Worm (Caenorhabditis elegans) whole organism, L4 larva: Measurements from ENCODE around the gene T01G6.10.
A peak's percentile ranks its signal among the peaks of the same experiment; 100 is the strongest.

Experiments
- D1046.2 ChIP-seq: fragments of 200-800 bp; sonication (Bioruptor generic); IDR thresholded peaks from 2 replicates; pipeline ENCODE4 v1.3.6; 2022; ENCODE audit warnings: missing genetic modification characterization, missing compliant biosample characterization
- F26F4.8 ChIP-seq: fragments of 200-800 bp; sonication (Bioruptor generic); conservative IDR thresholded peaks from 2 replicates; pipeline ENCODE4 v1.3.6; 2022; ENCODE audit warnings: missing genetic modification characterization, missing compliant biosample characterization
- F44E2.7 ChIP-seq: fragments of 200-800 bp; sonication (Bioruptor generic); IDR thresholded peaks from 2 replicates; pipeline ENCODE4 v2.1.2; 2022; ENCODE audit warnings: missing genetic modification characterization, missing compliant biosample characterization
- F49E8.2 ChIP-seq: sonication (generic microtip); optimal IDR thresholded peaks from 2 replicates; lab custom pipeline; 2016; ENCODE audit warnings: missing compliant biosample characterization, mild to moderate bottlenecking, missing genetic modification characterization, borderline replicate concordance
- T20F7.1 ChIP-seq: fragments of 200-800 bp; sonication (Bioruptor generic); optimal IDR thresholded peaks from 2 replicates; lab custom pipeline; 2018; ENCODE audit warnings: mild to moderate bottlenecking, missing genetic modification characterization, missing compliant biosample characterization
- Y48G9A.11 ChIP-seq: fragments of 200-800 bp; sonication (Bioruptor generic); IDR thresholded peaks from 2 replicates; pipeline ENCODE4 v1.3.6; 2022; ENCODE audit warnings: missing genetic modification reagents, missing genetic modification characterization, missing compliant biosample characterization
- ZK546.5 ChIP-seq, 2 experiments: sonication (generic microtip); optimal IDR thresholded peaks; 2 replicates each; lab custom pipeline; 2017; ENCODE audit warnings: missing biosample characterization in 2 of 2, missing genetic modification characterization in 2 of 2
- aha-1 ChIP-seq: fragments of 150-350 bp; peaks from one replicate; lab custom pipeline; 2014; ENCODE audit warnings: missing biosample characterization, missing genetic modification characterization
- attf-4 ChIP-seq: sonication (generic microtip); optimal IDR thresholded peaks from 3 replicates; lab custom pipeline; 2017; ENCODE audit warnings: missing biosample characterization, missing genetic modification characterization
- ceh-32 ChIP-seq: sonication (generic microtip); optimal IDR thresholded peaks from 2 replicates; lab custom pipeline; 2016; ENCODE audit warnings: mild to moderate bottlenecking, missing genetic modification characterization, missing compliant biosample characterization; ENCODE audit not compliant: poor library complexity
- ceh-62 ChIP-seq: sonication (generic microtip); optimal IDR thresholded peaks from 2 replicates; lab custom pipeline; 2017; ENCODE audit warnings: missing biosample characterization, missing genetic modification characterization
- ctbp-1 ChIP-seq: fragments of 200-800 bp; sonication (Bioruptor generic); IDR thresholded peaks from 2 replicates; pipeline ENCODE4 v1.3.6; 2022; ENCODE audit warnings: missing genetic modification reagents, missing genetic modification characterization, missing compliant biosample characterization
- daf-16 ChIP-seq, 3 experiments: sonication (generic microtip); optimal IDR thresholded peaks; 2 replicates each; lab custom pipeline; 2016 to 2017; ENCODE audit warnings: missing genetic modification characterization in 3 of 3, missing genetic modification reagents in 3 of 3, mild to moderate bottlenecking in 2 of 3, missing compliant biosample characterization in 2 of 3, missing biosample characterization in 1 of 3, moderate library complexity in 1 of 3
- daf-8 ChIP-seq: fragments of 200-800 bp; sonication (Bioruptor generic); IDR thresholded peaks from 2 replicates; pipeline ENCODE4 v1.3.6; 2022; ENCODE audit warnings: missing genetic modification characterization, missing compliant biosample characterization
- dmd-6 ChIP-seq: fragments of 200-800 bp; sonication (Bioruptor generic); IDR thresholded peaks from 2 replicates; pipeline ENCODE4 v1.3.6; 2022; ENCODE audit warnings: missing genetic modification reagents, missing genetic modification characterization, missing compliant biosample characterization
- dmd-8 ChIP-seq: fragments of 200-800 bp; sonication (Bioruptor generic); IDR thresholded peaks from 2 replicates; pipeline ENCODE4 v1.3.6; 2022; ENCODE audit warnings: missing genetic modification characterization, missing compliant biosample characterization
- dmd-9 ChIP-seq: fragments of 200-800 bp; sonication (Bioruptor generic); IDR thresholded peaks from 2 replicates; pipeline ENCODE4 v1.3.6; 2022; ENCODE audit warnings: missing genetic modification reagents, missing genetic modification characterization, missing compliant biosample characterization
- dpl-1 ChIP-seq: fragments of 150-350 bp; optimal IDR thresholded peaks from 2 replicates; lab custom pipeline; 2014; ENCODE audit warnings: missing biosample characterization, missing genetic modification reagents, missing genetic modification characterization
- duxl-1 ChIP-seq: sonication (generic microtip); optimal IDR thresholded peaks from 2 replicates; lab custom pipeline; 2016; ENCODE audit warnings: mild to moderate bottlenecking, missing genetic modification characterization, moderate library complexity, missing compliant biosample characterization; ENCODE audit not compliant: poor library complexity
- dve-1 ChIP-seq: sonication (generic microtip); optimal IDR thresholded peaks from 2 replicates; lab custom pipeline; 2017; ENCODE audit warnings: antibody characterized with exemption, mild to moderate bottlenecking, missing genetic modification characterization, missing compliant biosample characterization; ENCODE audit not compliant: insufficient read depth
- egl-27 ChIP-seq: sonication (generic microtip); optimal IDR thresholded peaks from 3 replicates; lab custom pipeline; 2017; ENCODE audit warnings: missing biosample characterization, missing genetic modification reagents, missing genetic modification characterization
- egl-43 ChIP-seq: fragments of 200-800 bp; sonication (Bioruptor generic); IDR thresholded peaks from 2 replicates; pipeline ENCODE4 v1.3.6; 2022; ENCODE audit warnings: missing genetic modification reagents, missing genetic modification characterization, missing compliant biosample characterization
- gei-8 ChIP-seq: fragments of 200-800 bp; sonication (Bioruptor generic); optimal IDR thresholded peaks from 2 replicates; lab custom pipeline; 2018; ENCODE audit warnings: mild to moderate bottlenecking, missing genetic modification characterization, missing compliant biosample characterization
- hif-1 ChIP-seq, 2 experiments: sonication (generic microtip); optimal IDR thresholded peaks; 2 replicates each; lab custom pipeline; 2016 to 2017; ENCODE audit warnings: missing compliant biosample characterization in 2 of 2, missing genetic modification characterization in 2 of 2, missing genetic modification reagents in 2 of 2, missing genotype in 2 of 2, mild to moderate bottlenecking in 1 of 2
- hlh-30 ChIP-seq: sonication (generic microtip); optimal IDR thresholded peaks from 2 replicates; lab custom pipeline; 2017; ENCODE audit warnings: antibody characterized with exemption, mild to moderate bottlenecking, missing genetic modification characterization, missing compliant biosample characterization; ENCODE audit not compliant: insufficient read depth
- jun-1 ChIP-seq: fragments of 150-350 bp; optimal IDR thresholded peaks from 2 replicates; lab custom pipeline; 2014; ENCODE audit warnings: missing biosample characterization, missing genetic modification reagents, missing genetic modification characterization
- lin-1 ChIP-seq: fragments of 200-800 bp; sonication (Bioruptor generic); IDR thresholded peaks from 2 replicates; pipeline ENCODE4 v1.3.6; 2022; ENCODE audit warnings: missing genetic modification reagents, missing genetic modification characterization, missing compliant biosample characterization
- lin-15B ChIP-seq: fragments of 150-350 bp; sonication (generic microtip); optimal IDR thresholded peaks from 3 replicates; lab custom pipeline; 2014; ENCODE audit warnings: missing biosample characterization, missing genetic modification characterization
- mdt-29 ChIP-seq: fragments of 200-800 bp; sonication (Bioruptor generic); IDR thresholded peaks from 2 replicates; pipeline ENCODE4 v1.3.6; 2022; ENCODE audit warnings: missing genetic modification reagents, missing genetic modification characterization, missing compliant biosample characterization
- mep-1 ChIP-seq: fragments of 150-350 bp; sonication (generic microtip); optimal IDR thresholded peaks from 3 replicates; lab custom pipeline; 2014; ENCODE audit warnings: missing biosample characterization, missing genetic modification characterization
- mes-2 ChIP-seq: sonication (generic microtip); optimal IDR thresholded peaks from 2 replicates; lab custom pipeline; 2016; ENCODE audit warnings: missing genotype, mild to moderate bottlenecking, missing genetic modification characterization, missing compliant biosample characterization; ENCODE audit not compliant: poor library complexity, severe bottlenecking
- mxl-3 ChIP-seq: fragments of 200-800 bp; sonication (Bioruptor generic); optimal IDR thresholded peaks from 2 replicates; lab custom pipeline; 2018; ENCODE audit warnings: mild to moderate bottlenecking, missing genetic modification characterization, missing compliant biosample characterization
- nhr-102 ChIP-seq: sonication (generic microtip); optimal IDR thresholded peaks from 2 replicates; lab custom pipeline; 2016; ENCODE audit warnings: mild to moderate bottlenecking, missing genetic modification characterization, moderate library complexity, missing compliant biosample characterization
- nhr-11 ChIP-seq: fragments of 150-350 bp; optimal IDR thresholded peaks from 2 replicates; lab custom pipeline; 2014; ENCODE audit warnings: missing biosample characterization, missing genetic modification characterization
- nhr-28 ChIP-seq: fragments of 150-350 bp; optimal IDR thresholded peaks from 2 replicates; lab custom pipeline; 2014; ENCODE audit warnings: missing biosample characterization, missing genetic modification characterization
- nhr-41 ChIP-seq: fragments of 200-800 bp; sonication (Bioruptor generic); IDR thresholded peaks from 2 replicates; pipeline ENCODE4 v1.3.6; 2022; ENCODE audit warnings: missing genetic modification reagents, missing genetic modification characterization, missing compliant biosample characterization
- nhr-42 ChIP-seq: fragments of 200-800 bp; sonication (Bioruptor generic); IDR thresholded peaks from 2 replicates; pipeline ENCODE4 v1.3.6; 2022; ENCODE audit warnings: missing genetic modification characterization, missing compliant biosample characterization
- nhr-48 ChIP-seq: sonication (generic microtip); optimal IDR thresholded peaks from 2 replicates; lab custom pipeline; 2016; ENCODE audit warnings: mild to moderate bottlenecking, missing genetic modification characterization, missing compliant biosample characterization
- pha-4 ChIP-seq, 2 experiments: fragments of 150-350 bp in 1 of 2; fragments of 200-800 bp in 1 of 2; sonication (Bioruptor generic) in 1 of 2; IDR thresholded peaks in 1 of 2; optimal IDR thresholded peaks in 1 of 2; 2 replicates each; pipeline versions ENCODE4 v1.3.6 to Lab custom; 2014 to 2022; ENCODE audit warnings: missing genetic modification characterization in 2 of 2, missing genetic modification reagents in 2 of 2, missing biosample characterization in 1 of 2, missing compliant biosample characterization in 1 of 2
- php-3 ChIP-seq: fragments of 200-800 bp; sonication (Bioruptor generic); IDR thresholded peaks from 2 replicates; pipeline ENCODE4 v1.3.6; 2022; ENCODE audit warnings: missing genetic modification reagents, missing genetic modification characterization, missing compliant biosample characterization
- set-16 ChIP-seq: fragments of 200-800 bp; sonication (Bioruptor generic); IDR thresholded peaks from 2 replicates; pipeline ENCODE4 v1.3.6; 2022; ENCODE audit warnings: missing genetic modification reagents, missing genetic modification characterization, missing compliant biosample characterization
- skn-1 ChIP-seq: fragments of 150-350 bp; optimal IDR thresholded peaks from 2 replicates; lab custom pipeline; 2014; ENCODE audit warnings: missing biosample characterization, missing genetic modification characterization
- snpc-1.2 ChIP-seq: fragments of 200-800 bp; sonication (Bioruptor generic); IDR thresholded peaks from 2 replicates; pipeline ENCODE4 v1.3.6; 2022; ENCODE audit warnings: missing genetic modification reagents, missing genetic modification characterization, missing compliant biosample characterization
- snpc-4 ChIP-seq: fragments of 150-350 bp; optimal IDR thresholded peaks from 2 replicates; lab custom pipeline; 2014; ENCODE audit warnings: missing biosample characterization, missing genetic modification characterization
- spr-1 ChIP-seq: sonication (generic microtip); optimal IDR thresholded peaks from 2 replicates; lab custom pipeline; 2016; ENCODE audit warnings: mild to moderate bottlenecking, missing genetic modification characterization, missing compliant biosample characterization
- spr-3 ChIP-seq: fragments of 200-800 bp; sonication (Bioruptor generic); optimal IDR thresholded peaks from 2 replicates; lab custom pipeline; 2018; ENCODE audit warnings: mild to moderate bottlenecking, missing genetic modification characterization, missing compliant biosample characterization
- tra-1 ChIP-seq: fragments of 200-800 bp; sonication (Bioruptor generic); IDR thresholded peaks from 2 replicates; pipeline ENCODE4 v1.3.6; 2022; ENCODE audit warnings: missing genetic modification reagents, missing genetic modification characterization, missing compliant biosample characterization
- vab-7 ChIP-seq: fragments of 200-800 bp; sonication (Bioruptor generic); IDR thresholded peaks from 2 replicates; pipeline ENCODE4 v1.3.6; 2022; ENCODE audit warnings: missing genetic modification reagents, missing genetic modification characterization, missing compliant biosample characterization
- zag-1 ChIP-seq: fragments of 150-350 bp; optimal IDR thresholded peaks from 2 replicates; lab custom pipeline; 2014; ENCODE audit warnings: missing biosample characterization, missing genetic modification characterization
- ztf-11 ChIP-seq: fragments of 150-350 bp; optimal IDR thresholded peaks from 2 replicates; lab custom pipeline; 2014; ENCODE audit warnings: missing biosample characterization, missing genetic modification characterization
- ztf-7 ChIP-seq: fragments of 150-350 bp; optimal IDR thresholded peaks from 2 replicates; lab custom pipeline; 2014; ENCODE audit warnings: missing biosample characterization, missing genetic modification characterization

Gene T01G6.10

ce11 chrV:459464-459863 is 43.6 kb downstream of the T01G6.10 start, which contains the start of gene nhr-203:
Gene nhr-203, plus strand, starts transcription at chrV:459795.
- no peak for TF ChIP-seq skn-1
- TF ChIP-seq dmd-8 (GFP tag; lab: Robert Waterston, UW) = no peak
- no peak for TF ChIP-seq F26F4.8 (GFP tag; lab: Robert Waterston, UW)
- TF ChIP-seq ceh-62 (tag; lab: Kevin White, UChicago) = no peak
- TF ChIP-seq dve-1 = peak; percentile 80
- no peak for TF ChIP-seq snpc-1.2 (GFP tag; lab: Robert Waterston, UW)
- no peak for TF ChIP-seq egl-27
- TF ChIP-seq php-3 (GFP tag; lab: Robert Waterston, UW) = peak; percentile 76
- no peak for TF ChIP-seq spr-1 (tag; lab: Kevin White, UChicago)
- no peak for TF ChIP-seq D1046.2 (GFP tag; lab: Robert Waterston, UW)
- no peak for TF ChIP-seq spr-3
- peak; percentile 49 for TF ChIP-seq nhr-48 (tag; lab: Kevin White, UChicago)
- no peak for TF ChIP-seq nhr-41 (GFP tag; lab: Robert Waterston, UW)
- TF ChIP-seq hif-1 (tag; optimal IDR thresholded peaks at IDR 0.05; lab: Kevin White, UChicago) = peak in 1 of 2 experiments; percentile 14
- TF ChIP-seq T20F7.1 = no peak
- TF ChIP-seq dpl-1 (GFP tag; lab: Kevin White, UChicago) = no peak
- no peak for TF ChIP-seq tra-1 (GFP tag; lab: Robert Waterston, UW)
- no peak for TF ChIP-seq F44E2.7
- TF ChIP-seq duxl-1 (tag; lab: Kevin White, UChicago) = no peak
- TF ChIP-seq pha-4 (GFP tag; IDR thresholded peaks at IDR 0.05; lab: Robert Waterston, UW) = no peak
- TF ChIP-seq pha-4 (tag; optimal IDR thresholded peaks at IDR 0.05; lab: Kevin White, UChicago) = no peak
- no peak for TF ChIP-seq daf-8
- no peak for TF ChIP-seq daf-16 (GFP tag; optimal IDR thresholded peaks at IDR 0.05; lab: Kevin White, UChicago)
- TF ChIP-seq daf-16 (tag; optimal IDR thresholded peaks at IDR 0.05; lab: Kevin White, UChicago) = peak; percentile 81
- no peak for TF ChIP-seq gei-8 (GFP tag; lab: Kevin White, UChicago)
- no peak for TF ChIP-seq nhr-11 (tag; lab: Kevin White, UChicago)
- no peak for TF ChIP-seq lin-15B
- peak; percentile 39 for TF ChIP-seq mes-2 (tag; lab: Kevin White, UChicago)
- no peak for TF ChIP-seq ztf-11 (tag; lab: Kevin White, UChicago)
- TF ChIP-seq dmd-9 (GFP tag; lab: Robert Waterston, UW) = no peak
- peak; percentile 60 for TF ChIP-seq hlh-30 (tag; lab: Kevin White, UChicago)
- TF ChIP-seq snpc-4 (tag; lab: Kevin White, UChicago) = no peak
- no peak for TF ChIP-seq ZK546.5 (tag; optimal IDR thresholded peaks at IDR 0.05; lab: Kevin White, UChicago)
- TF ChIP-seq egl-43 = no peak
- TF ChIP-seq Y48G9A.11 (GFP tag; lab: Robert Waterston, UW) = no peak
- TF ChIP-seq ztf-7 (tag; lab: Kevin White, UChicago) = no peak
- TF ChIP-seq dmd-6 (GFP tag; lab: Robert Waterston, UW) = peak; percentile 89
- TF ChIP-seq ceh-32 (tag; lab: Kevin White, UChicago) = no peak
- peak; percentile 99 for TF ChIP-seq nhr-28
- TF ChIP-seq jun-1 (tag; lab: Kevin White, UChicago) = no peak
- TF ChIP-seq mdt-29 = no peak
- TF ChIP-seq nhr-102 = peak; percentile 35
- TF ChIP-seq set-16 (GFP tag; lab: Robert Waterston, UW) = no peak
- no peak for TF ChIP-seq attf-4 (tag; lab: Kevin White, UChicago)
- TF ChIP-seq aha-1 (tag; lab: Kevin White, UChicago) = no peak
- TF ChIP-seq nhr-42 (GFP tag; lab: Robert Waterston, UW) = no peak
- TF ChIP-seq lin-1 (GFP tag; lab: Robert Waterston, UW) = no peak
- no peak for TF ChIP-seq F49E8.2
- no peak for TF ChIP-seq zag-1 (tag; lab: Kevin White, UChicago)
- TF ChIP-seq mep-1 (tag; lab: Kevin White, UChicago) = no peak
- TF ChIP-seq mxl-3 = no peak
- TF ChIP-seq vab-7 (GFP tag; lab: Robert Waterston, UW) = no peak
- no peak for TF ChIP-seq ctbp-1 (GFP tag; lab: Robert Waterston, UW)
